Fruit fly (Drosophila melanogaster): ENCODE measurements around the gene RnpS1.

The RnpS1 gene

DNA sequence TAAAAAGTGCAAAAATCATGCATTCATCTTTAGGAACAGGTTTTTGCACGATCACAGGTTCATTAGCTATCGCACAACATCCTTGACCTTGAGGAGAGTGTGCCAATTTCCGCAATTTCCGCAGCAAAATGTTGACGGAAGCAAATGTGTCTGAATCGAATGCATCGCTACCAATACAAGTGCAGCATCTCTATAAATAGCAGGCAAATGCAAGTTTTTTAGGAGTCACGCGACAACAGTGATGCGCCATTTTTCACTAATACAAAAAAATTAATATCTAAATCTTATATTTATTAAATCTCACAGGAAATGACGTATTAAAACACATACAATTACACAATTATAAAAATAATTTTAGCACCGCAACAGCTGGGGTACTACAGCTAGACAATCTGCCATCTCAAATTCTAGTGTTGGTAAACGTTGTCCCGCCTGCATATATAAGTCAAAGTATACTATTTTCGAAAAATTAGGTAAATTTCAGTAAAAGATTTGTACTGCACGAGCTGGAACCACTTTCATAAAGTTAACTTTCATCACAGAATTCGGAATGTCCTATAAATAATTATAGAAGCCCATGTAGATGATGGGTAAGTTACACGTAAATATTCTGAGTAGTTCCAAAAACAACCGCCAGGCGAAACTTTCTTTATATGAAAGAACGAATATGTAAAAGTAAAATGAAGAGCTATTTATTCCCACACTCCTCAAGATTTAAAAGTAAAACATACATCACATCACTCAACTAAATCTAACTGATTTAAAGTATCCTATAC lies 22.2 kb downstream of the RnpS1 start, which contains the start of gene CG9399 (continued):
- no peak for TF ChIP-seq sc (optimal IDR thresholded peaks at IDR 0.05)
- TF ChIP-seq sc (GFP tag; optimal IDR thresholded peaks at IDR 0.05) = peak; percentile 95
- peak; percentile 83 for TF ChIP-seq CG13624 (GFP tag; optimal IDR thresholded peaks at IDR 0.05)
- peak; percentile 84 for TF ChIP-seq CG17802 (tag; optimal IDR thresholded peaks at IDR 0.05)
- no peak for TF ChIP-seq prd (optimal IDR thresholded peaks at IDR 0.05)
- peak; percentile 99 for TF ChIP-seq prd (GFP tag; IDR thresholded peaks at IDR 0.05)
- TF ChIP-seq dpn (GFP tag; optimal IDR thresholded peaks at IDR 0.05) = peak; percentile 94 to 98
- peak; percentile 98 for TF ChIP-seq dysf (GFP tag; IDR thresholded peaks at IDR 0.05)
- peak; percentile 97 for TF ChIP-seq Max (GFP tag; optimal IDR thresholded peaks at IDR 0.05)
- peak; percentile 96 for TF ChIP-seq Atf6 (GFP tag; IDR thresholded peaks at IDR 0.05)
- peak; percentile 95 for TF ChIP-seq CG10979 (tag; optimal IDR thresholded peaks at IDR 0.05)
- peak; percentile 97 for TF ChIP-seq PHDP (tag; optimal IDR thresholded peaks at IDR 0.05)
- peak; percentile 95 for TF ChIP-seq CG11723 (GFP tag; optimal IDR thresholded peaks at IDR 0.05)
- peak in 1 of 2 experiments; percentile 85 for TF ChIP-seq Trl (optimal IDR thresholded peaks at IDR 0.05)
- peak; percentile 91 for TF ChIP-seq Trl (GFP tag; optimal IDR thresholded peaks at IDR 0.05)
- peak; percentile 98 for TF ChIP-seq CG6272 (GFP tag; IDR thresholded peaks at IDR 0.05)
- TF ChIP-seq Drgx (GFP tag; IDR thresholded peaks at IDR 0.05) = peak; percentile 97
- peak; percentile 98 for TF ChIP-seq lilli (GFP tag; optimal IDR thresholded peaks at IDR 0.05)
- peak; percentile 63 for TF ChIP-seq emc (GFP tag; optimal IDR thresholded peaks at IDR 0.05)
- TF ChIP-seq CG7786 (GFP tag; optimal IDR thresholded peaks at IDR 0.05) = peak; percentile 89
- no peak for TF ChIP-seq CG8478 (optimal IDR thresholded peaks at IDR 0.05)
- TF ChIP-seq H2.0 (GFP tag; IDR thresholded peaks at IDR 0.05) = peak; percentile 98
- TF ChIP-seq CG2875 (GFP tag; optimal IDR thresholded peaks at IDR 0.05) = peak; percentile 96
- peak; percentile 42; the same call in 1 of the 3 replicates for TF ChIP-seq CG6791 (GFP tag; IDR thresholded peaks at IDR 0.05; ENCODE audit: partially characterized antibody)
- peak; percentile 86 for TF ChIP-seq CG17186 (GFP tag; optimal IDR thresholded peaks at IDR 0.05)
- TF ChIP-seq CG3847 (GFP tag; IDR thresholded peaks at IDR 0.05) = peak; percentile 97
- peak; percentile 95 for TF ChIP-seq ewg (GFP tag; optimal IDR thresholded peaks at IDR 0.05)
- TF ChIP-seq CG10462 (GFP tag; optimal IDR thresholded peaks at IDR 0.05) = peak; percentile 98
- peak; percentile 95 for TF ChIP-seq Sox100B (GFP tag; optimal IDR thresholded peaks at IDR 0.05)
- TF ChIP-seq CG3838 (GFP tag; optimal IDR thresholded peaks at IDR 0.05) = peak; percentile 90
- TF ChIP-seq CG30403 (GFP tag; optimal IDR thresholded peaks at IDR 0.05) = peak; percentile 99
- peak; percentile 89 for TF ChIP-seq scrt (GFP tag; optimal IDR thresholded peaks at IDR 0.05)
- peak; percentile 92 for TF ChIP-seq CG10147 (GFP tag; optimal IDR thresholded peaks at IDR 0.05)
- peak; percentile 92 for TF ChIP-seq CG15696 (tag; optimal IDR thresholded peaks at IDR 0.05)
- peak; percentile 71 for TF ChIP-seq bigmax (GFP tag; optimal IDR thresholded peaks at IDR 0.05)
- peak; percentile 60 for TF ChIP-seq ftz-f1 (GFP tag; optimal IDR thresholded peaks at IDR 0.05)
- 0 out of 3 replicates have a peak, but pooled peaks have one; percentile 38 for TF ChIP-seq HLH4C (GFP tag; IDR thresholded peaks at IDR 0.05; ENCODE audit: partially characterized antibody)
- TF ChIP-seq otp (GFP tag; IDR thresholded peaks at IDR 0.05) = peak; percentile 98
- peak; percentile 98 for TF ChIP-seq az2 (GFP tag; optimal IDR thresholded peaks at IDR 0.05)
- TF ChIP-seq Lhr (GFP tag; optimal IDR thresholded peaks at IDR 0.05) = peak; percentile 96
- TF ChIP-seq Atf-2 (GFP tag; optimal IDR thresholded peaks at IDR 0.05) = peak; percentile 91
- peak; percentile 87 for TF ChIP-seq CG4282 (GFP tag; optimal IDR thresholded peaks at IDR 0.05)
- TF ChIP-seq CG11398 (GFP tag; optimal IDR thresholded peaks at IDR 0.05) = peak; percentile 74
- TF ChIP-seq CG12391 (tag; optimal IDR thresholded peaks at IDR 0.05) = peak; percentile 99
- peak; percentile 97 for TF ChIP-seq oc (tag; optimal IDR thresholded peaks at IDR 0.05)
- peak in 1 of 2 experiments; percentile 99 for TF ChIP-seq Eip74EF (GFP tag; optimal IDR thresholded peaks at IDR 0.05)
- TF ChIP-seq tna (GFP tag; IDR thresholded peaks at IDR 0.05; ENCODE audit: partially characterized antibody) = no peak
- peak; percentile 98 for TF ChIP-seq nmo (GFP tag; optimal IDR thresholded peaks at IDR 0.05)
- peak; percentile 73 for TF ChIP-seq Sry-δ (GFP tag; optimal IDR thresholded peaks at IDR 0.05)
- TF ChIP-seq CG8944 (GFP tag; optimal IDR thresholded peaks at IDR 0.05) = peak; percentile 92
